Fruit fly (Drosophila melanogaster): Measurements from ENCODE around the gene Mulk.

Gene Mulk

dm6 chr2L:10237725-10238446, 32.0 kb upstream of the Mulk start, which contains the start of gene mthl15 (continued):
- TF ChIP-seq CG2875 (GFP tag; optimal IDR thresholded peaks at IDR 0.05) (no peak), Hr3 (GFP tag; optimal IDR thresholded peaks at IDR 0.05) (no peak), unc-4 (GFP tag; IDR thresholded peaks at IDR 0.05; ENCODE audit: partially characterized antibody) (no peak), pfk (GFP tag; optimal IDR thresholded peaks at IDR 0.05) (no peak), CG17802 (tag; optimal IDR thresholded peaks at IDR 0.05) (peak; percentile 20), schlank (tag; optimal IDR thresholded peaks at IDR 0.05) (no peak), sisA (GFP tag; IDR thresholded peaks at IDR 0.05) (no peak), oc (tag; optimal IDR thresholded peaks at IDR 0.05) (no peak), Atf6 (GFP tag; IDR thresholded peaks at IDR 0.05) (peak; percentile 41; the same call in 1 of the 2 replicates), Asciz (GFP tag; optimal IDR thresholded peaks at IDR 0.05) (peak; percentile 5), CG6254 (GFP tag; optimal IDR thresholded peaks at IDR 0.05) (no peak), dmrt11E (tag; optimal IDR thresholded peaks at IDR 0.05) (peak; percentile 34), h (optimal IDR thresholded peaks at IDR 0.05) (no peak), kah (GFP tag; optimal IDR thresholded peaks at IDR 0.05) (no peak), pzg (GFP tag; optimal IDR thresholded peaks at IDR 0.05) (no peak), Lpt (GFP tag; optimal IDR thresholded peaks at IDR 0.05) (no peak), CG9797 (GFP tag; optimal IDR thresholded peaks at IDR 0.05) (no peak), sr (GFP tag; IDR thresholded peaks at IDR 0.05) (no peak), MBD-R2 (GFP tag; IDR thresholded peaks at IDR 0.05) (no peak), bab2 (GFP tag; optimal IDR thresholded peaks at IDR 0.05) (no peak), z (GFP tag; IDR thresholded peaks at IDR 0.05) (no peak), CG3995 (GFP tag; optimal IDR thresholded peaks at IDR 0.05) (no peak), chm (GFP tag; IDR thresholded peaks at IDR 0.05) (no peak), CG7556 (GFP tag; optimal IDR thresholded peaks at IDR 0.05) (no peak), CG6813 (GFP tag; optimal IDR thresholded peaks at IDR 0.05) (no peak), CG7372 (GFP tag; IDR thresholded peaks at IDR 0.05) (no peak), CG18476 (GFP tag; optimal IDR thresholded peaks at IDR 0.05) (no peak), Dp (GFP tag; optimal IDR thresholded peaks at IDR 0.05) (no peak), CG1529 (GFP tag; optimal IDR thresholded peaks at IDR 0.05) (no peak), CG33213 (GFP tag; optimal IDR thresholded peaks at IDR 0.05) (no peak), gsb (GFP tag; IDR thresholded peaks at IDR 0.05) (no peak), ftz-f1 (GFP tag; optimal IDR thresholded peaks at IDR 0.05) (no peak), crc (GFP tag; optimal IDR thresholded peaks at IDR 0.05) (peak; percentile 6), CG10147 (GFP tag; optimal IDR thresholded peaks at IDR 0.05) (no peak), sens (GFP tag) (peak; percentile 64), seq (GFP tag; IDR thresholded peaks at IDR 0.05) (no peak), CG12219 (GFP tag; optimal IDR thresholded peaks at IDR 0.05) (peak; percentile 31), CG16813 (GFP tag; IDR thresholded peaks at IDR 0.05; ENCODE audit: partially characterized antibody) (no peak), mirr (GFP tag; optimal IDR thresholded peaks at IDR 0.05) (peak; percentile 95), al (GFP tag; IDR thresholded peaks at IDR 0.05) (no peak), ham (GFP tag; IDR thresholded peaks at IDR 0.05) (no peak), HLH3B (GFP tag; IDR thresholded peaks at IDR 0.05) (no peak), fu2 (GFP tag; optimal IDR thresholded peaks at IDR 0.05) (no peak), CG32767 (GFP tag; IDR thresholded peaks at IDR 0.05) (no peak), Abd-B (GFP tag; optimal IDR thresholded peaks at IDR 0.05) (no peak), CG34376 (GFP tag; optimal IDR thresholded peaks at IDR 0.05) (peak; percentile 69), ash1 (GFP tag; optimal IDR thresholded peaks at IDR 0.05) (no peak), Ets65A (GFP tag) (no peak), Hmr (GFP tag; optimal IDR thresholded peaks at IDR 0.05) (no peak), CG8281 (tag; optimal IDR thresholded peaks at IDR 0.05) (no peak), Spps (tag; optimal IDR thresholded peaks at IDR 0.05) (no peak)

All from whole organism, embryonic.